Fruit fly (Drosophila melanogaster): ENCODE data around the gene CG3345.

CG3345 gene

DNA sequence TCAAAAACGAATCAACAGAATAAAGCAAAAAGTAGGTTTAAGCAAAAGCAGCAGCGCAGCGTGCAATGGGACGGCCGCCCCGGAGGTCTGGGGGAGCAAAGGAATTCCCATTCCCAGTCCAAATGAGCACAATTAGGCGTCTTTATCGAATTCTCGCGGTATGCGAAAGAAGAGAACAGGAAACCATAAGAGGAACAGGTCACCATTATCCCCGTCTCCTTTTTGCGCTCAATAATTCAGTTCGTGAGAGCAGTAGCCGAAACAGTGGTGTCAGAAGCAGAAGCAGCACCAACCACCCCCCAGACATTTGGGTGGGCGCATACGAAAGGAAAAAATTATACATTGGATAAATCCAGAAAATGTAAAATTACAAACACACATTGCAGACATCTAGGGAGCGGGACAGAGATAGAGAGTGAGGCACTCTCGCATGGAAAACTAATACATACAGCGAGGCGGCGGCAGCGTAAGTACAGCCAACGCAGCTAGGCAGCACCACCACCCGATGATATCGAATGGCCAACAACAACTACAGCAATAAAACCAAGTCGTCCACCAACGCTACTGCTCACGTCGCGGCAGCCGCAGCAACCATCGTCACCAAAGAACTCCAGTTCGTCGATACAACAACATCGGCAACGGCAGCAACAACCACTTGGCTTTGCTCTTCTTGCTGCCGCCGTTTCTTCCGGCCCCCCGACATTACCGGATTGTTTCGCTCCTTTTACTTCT, 44.9 kb upstream of the CG3345 start (continued):
- no peak for TF ChIP-seq Hr78 (GFP tag; optimal IDR thresholded peaks at IDR 0.05)
- TF ChIP-seq CG3281 (GFP tag; optimal IDR thresholded peaks at IDR 0.05) = no peak
- no peak for TF ChIP-seq Myb (GFP tag; optimal IDR thresholded peaks at IDR 0.05)
- TF ChIP-seq CG10366 (GFP tag; IDR thresholded peaks at IDR 0.05) = no peak
- peak; percentile 31; the same call in 1 of the 2 replicates for TF ChIP-seq amos (GFP tag; IDR thresholded peaks at IDR 0.05; ENCODE audit: partially characterized antibody)
- TF ChIP-seq Fer2 (tag; optimal IDR thresholded peaks at IDR 0.05) = no peak
- no peak for TF ChIP-seq CG9437 (GFP tag; optimal IDR thresholded peaks at IDR 0.05)
- no peak for TF ChIP-seq bbx (GFP tag; IDR thresholded peaks at IDR 0.05; ENCODE audit: partially characterized antibody)
- no peak for TF ChIP-seq CG14014 (GFP tag; IDR thresholded peaks at IDR 0.05)
- no peak; the same call in 2 of the 3 replicates for TF ChIP-seq ci (GFP tag; IDR thresholded peaks at IDR 0.05)
- TF ChIP-seq Antp (GFP tag; optimal IDR thresholded peaks at IDR 0.05) = no peak
- no peak for TF ChIP-seq CG10462 (GFP tag; optimal IDR thresholded peaks at IDR 0.05)
- no peak for TF ChIP-seq CG31365 (tag; optimal IDR thresholded peaks at IDR 0.05)
- no peak for TF ChIP-seq CG7372 (GFP tag; IDR thresholded peaks at IDR 0.05)
- no peak for TF ChIP-seq Side (GFP tag; optimal IDR thresholded peaks at IDR 0.05)
- TF ChIP-seq CG10654 (GFP tag; optimal IDR thresholded peaks at IDR 0.05) = no peak
- TF ChIP-seq Sox102F (GFP tag; optimal IDR thresholded peaks at IDR 0.05) = no peak
- TF ChIP-seq CG7357 (GFP tag; IDR thresholded peaks at IDR 0.05) = no peak
- TF ChIP-seq CG10321 (GFP tag; IDR thresholded peaks at IDR 0.05) = no peak
- no peak for TF ChIP-seq CG4424 (GFP tag; optimal IDR thresholded peaks at IDR 0.05)
- TF ChIP-seq pfk (GFP tag; optimal IDR thresholded peaks at IDR 0.05) = no peak
- no peak for TF ChIP-seq E2f1 (GFP tag; IDR thresholded peaks at IDR 0.05)
- TF ChIP-seq cg (GFP tag; optimal IDR thresholded peaks at IDR 0.05) = peak; percentile 69
- no peak for TF ChIP-seq NC2α (GFP tag; optimal IDR thresholded peaks at IDR 0.05)
- no peak for TF ChIP-seq CG7839 (tag; optimal IDR thresholded peaks at IDR 0.05)
- TF ChIP-seq nerfin-1 (tag; optimal IDR thresholded peaks at IDR 0.05) = peak; percentile 88
- no peak for TF ChIP-seq vfl (GFP tag; optimal IDR thresholded peaks at IDR 0.05)
- no peak for TF ChIP-seq CG13296 (GFP tag; optimal IDR thresholded peaks at IDR 0.05)
- no peak for TF ChIP-seq tup (GFP tag; optimal IDR thresholded peaks at IDR 0.05)
- no peak for TF ChIP-seq CG4282 (GFP tag; optimal IDR thresholded peaks at IDR 0.05)
- TF ChIP-seq unpg (GFP tag; optimal IDR thresholded peaks at IDR 0.05) = no peak
- TF ChIP-seq CG10267 (tag; optimal IDR thresholded peaks at IDR 0.05) = no peak
- TF ChIP-seq scrt (GFP tag; optimal IDR thresholded peaks at IDR 0.05) = no peak
- no peak for TF ChIP-seq CG18011 (GFP tag; optimal IDR thresholded peaks at IDR 0.05)
- TF ChIP-seq Max (GFP tag; optimal IDR thresholded peaks at IDR 0.05) = no peak

DNA sequence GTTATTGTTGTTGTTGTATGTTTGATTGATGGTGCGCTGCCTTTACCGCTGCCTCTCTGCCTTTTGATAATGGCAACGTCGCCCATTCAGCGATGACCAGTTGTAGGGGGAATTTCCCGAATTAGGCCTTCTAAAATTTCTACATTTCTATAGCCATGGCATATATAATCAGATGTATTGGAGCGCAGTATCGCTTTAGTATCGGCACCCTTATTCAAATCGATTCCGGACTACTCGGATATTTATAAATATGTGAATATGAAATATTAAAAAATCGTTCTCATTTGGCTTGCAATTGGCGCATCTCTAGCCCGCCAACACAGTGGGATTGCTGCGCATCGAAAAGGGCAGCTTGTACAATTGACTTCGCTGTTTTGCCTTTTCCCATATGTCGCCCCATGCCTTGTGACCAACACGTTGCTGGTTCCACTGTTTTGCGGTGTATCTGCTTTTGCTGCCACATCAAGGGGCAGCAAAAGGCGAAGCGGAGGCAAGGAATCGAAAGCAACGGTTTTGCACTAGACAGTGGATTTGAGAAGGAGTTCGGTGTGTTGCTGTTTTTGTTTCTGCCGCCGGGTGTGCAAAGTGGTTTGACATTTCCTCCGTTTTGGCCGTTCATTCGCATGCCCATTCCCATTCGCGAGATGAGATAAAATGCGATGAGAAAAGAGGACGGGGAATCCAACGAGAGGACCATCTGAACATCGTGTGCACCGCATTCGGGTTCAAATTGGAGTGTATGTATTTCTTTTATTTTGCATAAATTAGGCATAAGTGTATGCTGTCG, 44.1 kb upstream of the CG3345 start:
- no peak for TF ChIP-seq al (GFP tag; IDR thresholded peaks at IDR 0.05)
- TF ChIP-seq pnt (GFP tag; optimal IDR thresholded peaks at IDR 0.05) = peak; percentile 41
- TF ChIP-seq ttk (GFP tag; IDR thresholded peaks at IDR 0.05) = peak; percentile 54
- no peak for TF ChIP-seq Dref (GFP tag; IDR thresholded peaks at IDR 0.05)
- peak; percentile 63 to 67 for TF ChIP-seq dpn (GFP tag; optimal IDR thresholded peaks at IDR 0.05)
- TF ChIP-seq oc (tag; optimal IDR thresholded peaks at IDR 0.05) = no peak
- TF ChIP-seq CG3281 (GFP tag; optimal IDR thresholded peaks at IDR 0.05) = no peak
- TF ChIP-seq CG5180 (GFP tag; optimal IDR thresholded peaks at IDR 0.05) = peak; percentile 46
- TF ChIP-seq Max (GFP tag; optimal IDR thresholded peaks at IDR 0.05) = peak; percentile 55
- TF ChIP-seq CG17359 (tag; optimal IDR thresholded peaks at IDR 0.05) = peak; percentile 60
- peak; percentile 52 for TF ChIP-seq CG12659 (GFP tag; optimal IDR thresholded peaks at IDR 0.05)
- TF ChIP-seq CG4424 (GFP tag; optimal IDR thresholded peaks at IDR 0.05) = peak; percentile 51
- TF ChIP-seq Ets65A (GFP tag) = peak; percentile 81
- TF ChIP-seq Oaz (GFP tag; IDR thresholded peaks at IDR 0.05) = no peak
- TF ChIP-seq CG9437 (GFP tag; optimal IDR thresholded peaks at IDR 0.05) = peak; percentile 14
- peak; percentile 80 for TF ChIP-seq CG2120 (GFP tag; optimal IDR thresholded peaks at IDR 0.05)
- TF ChIP-seq chm (GFP tag; IDR thresholded peaks at IDR 0.05) = no peak; the same call in 1 of the 2 replicates
- TF ChIP-seq zen2 (GFP tag; IDR thresholded peaks at IDR 0.05; ENCODE audit: partially characterized antibody) = no peak
